Worm (Caenorhabditis elegans): ENCODE data around the gene M04D8.5.

DNA sequence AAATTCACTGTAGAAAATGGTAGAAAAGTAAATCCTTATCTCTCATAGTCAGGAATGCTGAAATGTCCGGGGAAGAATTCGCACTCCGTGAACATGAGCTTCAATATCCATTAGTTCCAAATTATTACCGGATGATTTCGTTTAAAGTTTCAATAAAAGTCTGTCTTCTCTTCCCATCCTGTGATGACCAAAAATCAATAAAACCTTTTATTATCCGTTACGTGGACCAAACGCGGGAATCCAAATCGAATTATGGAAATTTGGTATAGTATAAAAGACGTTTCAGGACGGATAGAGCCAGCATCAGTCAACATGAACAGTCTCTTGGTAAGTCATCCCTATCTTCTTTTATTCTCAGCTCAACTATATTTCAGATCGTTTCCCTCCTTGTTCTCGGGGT, 28.9 kb downstream of the M04D8.5 start, which contains the start of gene C05B5.11:
- TF ChIP-seq unc-39 (tag; optimal IDR thresholded peaks at IDR 0.05) (no peak), hlh-1 (tag; optimal IDR thresholded peaks at IDR 0.05) (no peak), nhr-76 (tag; optimal IDR thresholded peaks at IDR 0.05) (no peak), lin-13 (tag; optimal IDR thresholded peaks at IDR 0.05) (no peak), snpc-4 (tag; optimal IDR thresholded peaks at IDR 0.05) (no peak), nhr-237 (tag; optimal IDR thresholded peaks at IDR 0.05) (no peak), nhr-12 (tag; optimal IDR thresholded peaks at IDR 0.05) (no peak), unc-62 (GFP tag; optimal IDR thresholded peaks at IDR 0.05) (no peak), nhr-2 (tag; optimal IDR thresholded peaks at IDR 0.05) (no peak), nhr-28 (tag; optimal IDR thresholded peaks at IDR 0.05) (no peak), flh-1 (GFP tag; optimal IDR thresholded peaks at IDR 0.05) (no peak), elt-3 (tag; optimal IDR thresholded peaks at IDR 0.05) (no peak), mep-1 (tag; optimal IDR thresholded peaks at IDR 0.05) (no peak), bed-3 (GFP tag; optimal IDR thresholded peaks at IDR 0.05) (no peak)

Measured in whole organism, mixed stage, embryonic.